Fruit fly (Drosophila melanogaster) Kc167 (cell line): ENCODE results near the gene Fmr1.

ENCODE experiments used
- Myc ChIP-seq: fragments of >200 bp; optimal IDR thresholded peaks from 2 replicates; lab custom pipeline; 2017; ENCODE audit warnings: missing external identifiers
- h ChIP-seq: fragments of >200 bp; optimal IDR thresholded peaks from 3 replicates; lab custom pipeline; 2018; ENCODE audit warnings: missing external identifiers
- ttk ChIP-seq: sonication (Bioruptor generic); optimal IDR thresholded peaks from 2 replicates; lab custom pipeline; 2017; ENCODE audit warnings: missing external identifiers

- no peak for TF ChIP-seq ttk (lab: Kevin White, UChicago)
- no peak for TF ChIP-seq Myc (lab: Kevin White, UChicago)
- TF ChIP-seq h (lab: Kevin White, UChicago) = no peak
These were observed 25.0 kb downstream of the Fmr1 start for dm6 chr3R:10084914-10085313.
